Fruit fly (Drosophila melanogaster) whole organism, embryonic: ENCODE data around the gene Rh5.

Source experiments
- CG17568 ChIP-seq: fragments of 200-800 bp; sonication (Bioruptor generic); optimal IDR thresholded peaks from 2 replicates; lab custom pipeline; 2018; ENCODE audit warnings: missing biosample characterization, mild to moderate bottlenecking, missing genetic modification characterization, moderate library complexity
- CG32767 ChIP-seq: fragments of 200-800 bp; sonication (Bioruptor generic); IDR thresholded peaks from 2 replicates; pipeline ENCODE4 v1.3.6; 2022; ENCODE audit warnings: missing biosample characterization, missing genetic modification characterization
- CG7963 ChIP-seq: fragments of 200-800 bp; sonication (Bioruptor generic); IDR thresholded peaks from 3 replicates; pipeline ENCODE4 v1.3.6; 2022; ENCODE audit warnings: missing biosample characterization, missing genetic modification characterization; ENCODE audit not compliant: partially characterized antibody
- Dp ChIP-seq: fragments of 200-800 bp; sonication (Bioruptor generic); optimal IDR thresholded peaks from 2 replicates; lab custom pipeline; 2018; ENCODE audit warnings: missing biosample characterization, mild to moderate bottlenecking, missing genetic modification characterization, moderate library complexity
- NFAT ChIP-seq: fragments of 200-800 bp; sonication (Bioruptor generic); IDR thresholded peaks from 2 replicates; pipeline ENCODE4 v1.3.6; 2022; ENCODE audit warnings: missing biosample characterization, missing genetic modification characterization
- Nf-YB ChIP-seq: fragments of 200-800 bp; sonication (Bioruptor generic); optimal IDR thresholded peaks from 3 replicates; lab custom pipeline; 2019; ENCODE audit warnings: missing biosample characterization, mild to moderate bottlenecking, missing genetic modification characterization, moderate library complexity
- Opbp ChIP-seq: fragments of 200-800 bp; sonication (Bioruptor generic); IDR thresholded peaks from 3 replicates; pipeline ENCODE4 v1.3.6; 2022; ENCODE audit warnings: missing biosample characterization, missing genetic modification characterization; ENCODE audit not compliant: partially characterized antibody
- az2 ChIP-seq: fragments of 200-800 bp; sonication (Bioruptor generic); optimal IDR thresholded peaks from 3 replicates; lab custom pipeline; 2016; ENCODE audit warnings: missing biosample characterization, missing genetic modification characterization
- dmrt11E ChIP-seq: fragments of 200-800 bp; sonication (Bioruptor generic); optimal IDR thresholded peaks from 3 replicates; lab custom pipeline; 2018; ENCODE audit warnings: missing biosample characterization, mild to moderate bottlenecking, missing genetic modification characterization, moderate library complexity
- fd64A ChIP-seq: fragments of 200-800 bp; sonication (Bioruptor generic); optimal IDR thresholded peaks from 3 replicates; lab custom pipeline; 2018; ENCODE audit warnings: missing biosample characterization, mild to moderate bottlenecking, missing genetic modification characterization
- gem ChIP-seq: fragments of 200-800 bp; sonication (Bioruptor generic); optimal IDR thresholded peaks from 2 replicates; lab custom pipeline; 2019; ENCODE audit warnings: missing biosample characterization, mild to moderate bottlenecking, missing genetic modification characterization, moderate library complexity
- odd ChIP-seq: fragments of 200-800 bp; sonication (Bioruptor generic); optimal IDR thresholded peaks from 2 replicates; lab custom pipeline; 2017; ENCODE audit warnings: missing biosample characterization, mild to moderate bottlenecking, missing genetic modification characterization
- so ChIP-seq: fragments of 200-800 bp; sonication (Bioruptor generic); IDR thresholded peaks from 3 replicates; pipeline ENCODE4 v1.3.6; 2022; ENCODE audit warnings: missing biosample characterization, missing genetic modification characterization
- ttk ChIP-seq: fragments of 200-800 bp; sonication (Bioruptor generic); IDR thresholded peaks from 2 replicates; pipeline ENCODE4 v2.1.2; 2022; ENCODE audit warnings: missing biosample characterization, missing genetic modification characterization

DNA sequence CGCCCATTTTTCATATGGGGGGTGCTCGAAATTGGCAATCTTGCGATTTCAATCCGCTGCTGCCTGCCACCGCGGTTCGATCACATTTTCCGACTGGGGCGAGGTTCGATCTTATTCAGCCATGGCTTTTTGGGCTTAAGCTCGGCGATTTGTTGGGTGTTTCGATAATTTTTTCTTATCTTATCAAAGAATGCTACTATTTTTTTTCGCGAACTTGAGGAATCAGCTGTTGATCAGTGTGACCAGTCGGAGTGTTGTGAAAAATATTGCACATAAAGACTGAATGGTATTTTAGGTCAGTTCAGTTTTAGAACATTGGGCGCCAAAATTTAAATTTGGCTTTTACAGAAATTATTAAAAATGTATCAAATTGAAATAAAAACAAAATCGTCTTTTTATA lies 12.8 kb downstream of the Rh5 start, which contains the start of gene Wdr81:
- TF ChIP-seq fd64A (GFP tag; lab: Kevin White, UChicago) (no peak), Nf-YB (GFP tag; lab: Kevin White, UChicago) (no peak), ttk (GFP tag; lab: Robert Waterston, UW) (no peak), az2 (GFP tag; lab: Kevin White, UChicago) (no peak), Opbp (GFP tag; lab: Robert Waterston, UW) (no peak), odd (GFP tag; lab: Kevin White, UChicago) (no peak), CG7963 (GFP tag; lab: Robert Waterston, UW) (no peak), NFAT (no peak), Dp (GFP tag; lab: Kevin White, UChicago) (peak; percentile 96), so (GFP tag; lab: Robert Waterston, UW) (no peak), gem (tag; lab: Kevin White, UChicago) (no peak), CG32767 (no peak), dmrt11E (tag; lab: Kevin White, UChicago) (no peak), CG17568 (GFP tag; lab: Kevin White, UChicago) (no peak)
